Fruit fly (Drosophila melanogaster) whole organism, embryonic: Measurements from ENCODE around the gene CG13062.

Experiments used
- CG11247 ChIP-seq: fragments of 200-800 bp; sonication (Bioruptor generic); IDR thresholded peaks from 2 replicates; pipeline ENCODE4 v1.3.6; 2022; ENCODE audit warnings: missing biosample characterization, missing genetic modification characterization
- CG11504 ChIP-seq: fragments of 200-800 bp; sonication (Bioruptor generic); optimal IDR thresholded peaks from 3 replicates; lab custom pipeline; 2019; ENCODE audit warnings: missing biosample characterization, mild to moderate bottlenecking, missing genetic modification characterization, moderate library complexity
- CG13894 ChIP-seq: fragments of 200-800 bp; sonication (Bioruptor generic); optimal IDR thresholded peaks from 3 replicates; lab custom pipeline; 2018; ENCODE audit warnings: missing biosample characterization, mild to moderate bottlenecking, missing genetic modification characterization, moderate library complexity
- CG4424 ChIP-seq: fragments of 200-800 bp; sonication (Bioruptor generic); optimal IDR thresholded peaks from 3 replicates; lab custom pipeline; 2016; ENCODE audit warnings: missing biosample characterization, missing genetic modification characterization
- CrebB ChIP-seq: fragments of 200-800 bp; sonication (Bioruptor generic); optimal IDR thresholded peaks from 3 replicates; lab custom pipeline; 2018; ENCODE audit warnings: missing biosample characterization, mild to moderate bottlenecking, missing genetic modification characterization
- Dip3 ChIP-seq: fragments of 200-800 bp; sonication (Bioruptor generic); optimal IDR thresholded peaks from 3 replicates; lab custom pipeline; 2016; ENCODE audit warnings: missing biosample characterization, missing genetic modification characterization
- ase ChIP-seq: fragments of 200-800 bp; sonication (Bioruptor generic); IDR thresholded peaks from 3 replicates; pipeline ENCODE4 v1.3.6; 2022; ENCODE audit warnings: missing biosample characterization, missing genetic modification characterization

- TF ChIP-seq CrebB (tag; lab: Kevin White, UChicago) (no peak), CG11247 (GFP tag; lab: Robert Waterston, UW) (no peak), Dip3 (GFP tag; lab: Kevin White, UChicago) (no peak), CG4424 (no peak), CG13894 (tag; lab: Kevin White, UChicago) (peak; percentile 97), CG11504 (tag; lab: Kevin White, UChicago) (no peak), ase (GFP tag; lab: Robert Waterston, UW) (no peak)
These were observed 42.2 kb downstream of the CG13062 start for dm6 chr3L:16356171-16356765.
